Fruit fly (Drosophila melanogaster) S2 (cell line): ENCODE data around the gene Tim9a.

ENCODE experiments used
- CG8478 ChIP-seq: fragments of >200 bp; optimal IDR thresholded peaks from 2 replicates; lab custom pipeline; 2018
- CTCF ChIP-seq, 2 experiments: fragments of >200 bp; optimal IDR thresholded peaks; 2 replicates each; lab custom pipeline; 2018

- TF ChIP-seq CG8478 (lab: Kevin White, UChicago) (no peak), CTCF (optimal IDR thresholded peaks at IDR 0.05; lab: Kevin White, UChicago) (no peak)
These were observed 9.3 kb downstream of the Tim9a start for dm6 chrX:13394343-13394742.
